Worm (Caenorhabditis elegans): ENCODE measurements around the gene C04E12.2.

ce11 chrV:3342504-3342903 lies 25.4 kb upstream of the C04E12.2 start, which contains the start of gene C17B7.3:
- TF ChIP-seq scrt-1 (GFP tag; IDR thresholded peaks at IDR 0.05) = no peak
- no peak for TF ChIP-seq ama-1 (optimal IDR thresholded peaks at IDR 0.05)
- TF ChIP-seq tra-4 (tag; optimal IDR thresholded peaks at IDR 0.05) = no peak
- no peak for TF ChIP-seq hnd-1 (tag; optimal IDR thresholded peaks at IDR 0.05)
- no peak for TF ChIP-seq hmbx-1 (tag; optimal IDR thresholded peaks at IDR 0.05)
- TF ChIP-seq tbx-11 (GFP tag; IDR thresholded peaks at IDR 0.05) = no peak
